Worm (Caenorhabditis elegans): Measurements from ENCODE around the gene rrp-8.
"Not testable (repeated sequence)": the region's sequence is repeated elsewhere in the genome, so short reads cannot be mapped to it uniquely, and the experiment has no call there.

DNA sequence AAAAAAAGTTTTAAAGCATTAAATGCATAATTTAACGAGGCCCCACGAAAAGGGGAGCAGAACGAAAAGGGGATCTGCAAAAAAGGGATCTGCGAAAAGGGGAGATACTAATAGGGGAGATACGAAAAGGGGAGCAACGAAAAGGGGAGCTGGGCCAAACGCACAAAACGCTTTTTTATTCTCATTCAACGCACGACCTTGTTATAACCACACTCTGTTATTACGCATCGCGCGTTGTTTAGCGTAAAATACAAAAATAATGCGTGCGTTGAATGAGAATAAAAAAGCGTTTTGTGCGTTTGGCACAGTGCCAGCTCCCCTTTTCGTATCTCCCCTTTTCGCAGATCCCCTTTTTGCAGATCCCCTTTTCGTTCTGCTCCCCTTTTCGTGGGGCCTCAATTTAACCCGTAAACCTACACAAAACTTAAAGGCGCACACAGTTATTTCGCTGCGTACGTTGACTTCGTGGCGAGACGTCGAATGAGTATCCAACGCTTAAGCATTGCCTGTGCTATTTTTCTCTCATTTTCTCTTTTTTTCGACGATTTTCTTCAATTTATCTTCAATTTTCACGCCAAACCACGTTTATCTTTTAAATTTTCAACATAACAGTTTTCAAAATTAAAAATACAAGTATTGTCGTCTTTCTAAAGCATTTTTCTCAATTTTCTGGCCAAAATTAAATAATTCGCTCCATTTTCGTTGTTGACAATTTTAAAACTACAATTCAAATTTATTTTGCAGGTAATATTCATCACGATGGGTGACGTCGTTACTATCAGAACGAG, 11.0 kb upstream of the rrp-8 start, which contains the start of gene rps-24:
- TF ChIP-seq snpc-4 (tag; optimal IDR thresholded peaks at IDR 0.05) (peak; percentile 66), isw-1 (GFP tag; IDR thresholded peaks at IDR 0.05) (peak; percentile 99), rnt-1 (tag; optimal IDR thresholded peaks at IDR 0.05) (peak; percentile 97), fos-1 (tag; optimal IDR thresholded peaks at IDR 0.05) (peak; percentile 80)
- TF ChIP-seq ztf-4, aly-2, nhr-11 (tag; optimal IDR thresholded peaks at IDR 0.05): not testable (repeated sequence)

Data from whole organism, L1 larva.